Fruit fly (Drosophila melanogaster) whole organism, embryonic: ENCODE measurements around the gene CG14854.
A peak's percentile ranks its signal among the peaks of the same experiment; 100 is the strongest.

Source experiments
- Antp ChIP-seq: fragments of 200-800 bp; sonication (Bioruptor generic); optimal IDR thresholded peaks from 3 replicates; lab custom pipeline; 2016; ENCODE audit warnings: missing biosample characterization, missing genetic modification characterization
- Atf3 ChIP-seq: fragments of 200-800 bp; sonication (Bioruptor generic); optimal IDR thresholded peaks from 3 replicates; lab custom pipeline; 2016; ENCODE audit warnings: missing biosample characterization, missing genetic modification characterization
- CG10147 ChIP-seq: fragments of 200-800 bp; sonication (Bioruptor generic); optimal IDR thresholded peaks from 2 replicates; lab custom pipeline; 2019; ENCODE audit warnings: missing biosample characterization, mild to moderate bottlenecking, missing genetic modification characterization, moderate library complexity
- CG10267 ChIP-seq: fragments of 200-800 bp; sonication (Bioruptor generic); optimal IDR thresholded peaks from 2 replicates; lab custom pipeline; 2018; ENCODE audit warnings: missing biosample characterization, mild to moderate bottlenecking, missing genetic modification characterization, moderate library complexity
- CG11085 ChIP-seq: fragments of 200-800 bp; sonication (Bioruptor generic); IDR thresholded peaks from 2 replicates; pipeline ENCODE4 v1.3.6; 2022; ENCODE audit warnings: missing biosample characterization, missing genetic modification characterization
- CG11560 ChIP-seq: fragments of 200-800 bp; sonication (Bioruptor generic); IDR thresholded peaks from 3 replicates; pipeline ENCODE4 v1.3.6; 2022; ENCODE audit warnings: missing biosample characterization, missing genetic modification characterization
- CG11696 ChIP-seq: fragments of 200-800 bp; sonication (Bioruptor generic); IDR thresholded peaks from 2 replicates; pipeline ENCODE4 v1.3.6; 2022; ENCODE audit warnings: missing biosample characterization, missing genetic modification characterization
- CG12744 ChIP-seq: fragments of 200-800 bp; sonication (Bioruptor generic); optimal IDR thresholded peaks from 2 replicates; lab custom pipeline; 2016; ENCODE audit warnings: missing biosample characterization, missing genetic modification characterization
- CG14667 ChIP-seq: fragments of 200-800 bp; sonication (Bioruptor generic); IDR thresholded peaks from 2 replicates; pipeline ENCODE4 v1.3.6; 2022; ENCODE audit warnings: missing biosample characterization, missing genetic modification characterization
- CG30431 ChIP-seq: fragments of 200-800 bp; sonication (Bioruptor generic); optimal IDR thresholded peaks from 2 replicates; lab custom pipeline; 2017; ENCODE audit warnings: missing biosample characterization, missing genetic modification characterization
- CG4707 ChIP-seq: fragments of 200-800 bp; sonication (Bioruptor generic); optimal IDR thresholded peaks from 2 replicates; lab custom pipeline; 2018; ENCODE audit warnings: missing biosample characterization, mild to moderate bottlenecking, missing genetic modification characterization, moderate library complexity
- CG4730 ChIP-seq: fragments of 200-800 bp; sonication (Bioruptor generic); IDR thresholded peaks from 2 replicates; pipeline ENCODE4 v1.3.6; 2022; ENCODE audit warnings: missing biosample characterization, missing genetic modification characterization
- CG4820 ChIP-seq: fragments of 200-800 bp; sonication (Bioruptor generic); optimal IDR thresholded peaks from 3 replicates; lab custom pipeline; 2016; ENCODE audit warnings: missing biosample characterization, missing genetic modification characterization
- CG6272 ChIP-seq: fragments of 200-800 bp; sonication (Bioruptor generic); IDR thresholded peaks from 2 replicates; pipeline ENCODE4 v1.3.6; 2022; ENCODE audit warnings: missing biosample characterization, missing genetic modification characterization
- CG7839 ChIP-seq: fragments of 200-800 bp; sonication (Bioruptor generic); optimal IDR thresholded peaks from 3 replicates; lab custom pipeline; 2018; ENCODE audit warnings: missing biosample characterization, mild to moderate bottlenecking, missing genetic modification characterization, moderate library complexity
- CoRest ChIP-seq: fragments of 200-800 bp; sonication (Bioruptor generic); optimal IDR thresholded peaks from 3 replicates; lab custom pipeline; 2018; ENCODE audit warnings: missing biosample characterization, mild to moderate bottlenecking, missing genetic modification characterization, moderate library complexity
- Dbx ChIP-seq: fragments of 200-800 bp; sonication (Bioruptor generic); IDR thresholded peaks from 3 replicates; pipeline ENCODE4 v1.3.6; 2022; ENCODE audit warnings: missing biosample characterization, missing genetic modification characterization
- Dip3 ChIP-seq: fragments of 200-800 bp; sonication (Bioruptor generic); optimal IDR thresholded peaks from 3 replicates; lab custom pipeline; 2016; ENCODE audit warnings: missing biosample characterization, missing genetic modification characterization
- Dp ChIP-seq: fragments of 200-800 bp; sonication (Bioruptor generic); optimal IDR thresholded peaks from 2 replicates; lab custom pipeline; 2018; ENCODE audit warnings: missing biosample characterization, mild to moderate bottlenecking, missing genetic modification characterization, moderate library complexity
- ERR ChIP-seq: fragments of 200-800 bp; sonication (Bioruptor generic); optimal IDR thresholded peaks from 2 replicates; lab custom pipeline; 2016; ENCODE audit warnings: missing biosample characterization, missing genetic modification characterization
- Fer1 ChIP-seq: fragments of 200-800 bp; sonication (Bioruptor generic); optimal IDR thresholded peaks from 2 replicates; lab custom pipeline; 2017; ENCODE audit warnings: missing biosample characterization, mild to moderate bottlenecking, missing genetic modification characterization
- Fer2 ChIP-seq: fragments of 200-800 bp; sonication (Bioruptor generic); optimal IDR thresholded peaks from 2 replicates; lab custom pipeline; 2018; ENCODE audit warnings: missing biosample characterization, mild to moderate bottlenecking, missing genetic modification characterization, moderate library complexity
- Gsc ChIP-seq: fragments of 200-800 bp; sonication (Bioruptor generic); IDR thresholded peaks from 2 replicates; pipeline ENCODE4 v1.3.6; 2022; ENCODE audit warnings: missing biosample characterization, missing genetic modification characterization
- HLH3B ChIP-seq: fragments of 200-800 bp; sonication (Bioruptor generic); IDR thresholded peaks from 2 replicates; pipeline ENCODE4 v1.3.6; 2022; ENCODE audit warnings: missing biosample characterization, missing genetic modification characterization
- Hmr ChIP-seq: fragments of 200-800 bp; sonication (Bioruptor generic); optimal IDR thresholded peaks from 3 replicates; lab custom pipeline; 2017; ENCODE audit warnings: mild to moderate bottlenecking, missing biosample characterization, missing genetic modification reagents, missing genetic modification characterization
- Hsf ChIP-seq: fragments of 200-800 bp; sonication (Bioruptor generic); optimal IDR thresholded peaks from 3 replicates; lab custom pipeline; 2016; ENCODE audit warnings: missing biosample characterization, missing genetic modification characterization
- Lhr ChIP-seq: fragments of 200-800 bp; sonication (Bioruptor generic); optimal IDR thresholded peaks from 3 replicates; lab custom pipeline; 2017; ENCODE audit warnings: mild to moderate bottlenecking, missing biosample characterization, missing genetic modification reagents, missing genetic modification characterization
- Med ChIP-seq: fragments of 200-800 bp; sonication (Bioruptor generic); peaks from one replicate; lab custom pipeline; 2016; ENCODE audit warnings: missing biosample characterization, missing genetic modification characterization, mild to moderate bottlenecking, inconsistent platforms, moderate library complexity
- Oli ChIP-seq: fragments of 200-800 bp; sonication (Bioruptor generic); optimal IDR thresholded peaks from 2 replicates; lab custom pipeline; 2018; ENCODE audit warnings: missing biosample characterization, mild to moderate bottlenecking, missing genetic modification characterization, moderate library complexity
- Opbp ChIP-seq: fragments of 200-800 bp; sonication (Bioruptor generic); IDR thresholded peaks from 3 replicates; pipeline ENCODE4 v1.3.6; 2022; ENCODE audit warnings: missing biosample characterization, missing genetic modification characterization; ENCODE audit not compliant: partially characterized antibody
- Poxn ChIP-seq: fragments of 200-800 bp; sonication (Bioruptor generic); IDR thresholded peaks from 2 replicates; pipeline ENCODE4 v1.3.6; 2022; ENCODE audit warnings: missing biosample characterization, missing genetic modification characterization
- Sry-β ChIP-seq: fragments of 200-800 bp; sonication (Bioruptor generic); optimal IDR thresholded peaks from 2 replicates; lab custom pipeline; 2018; ENCODE audit warnings: missing biosample characterization, mild to moderate bottlenecking, missing genetic modification characterization, moderate library complexity
- Taf1 ChIP-seq: fragments of 200-800 bp; sonication (Bioruptor generic); IDR thresholded peaks from 2 replicates; pipeline ENCODE4 v1.3.6; 2022; ENCODE audit warnings: missing biosample characterization, missing genetic modification characterization
- ara ChIP-seq: fragments of 200-800 bp; sonication (Bioruptor generic); IDR thresholded peaks from 2 replicates; pipeline ENCODE4 v1.3.6; 2022; ENCODE audit warnings: missing biosample characterization, missing genetic modification characterization
- az2 ChIP-seq: fragments of 200-800 bp; sonication (Bioruptor generic); optimal IDR thresholded peaks from 3 replicates; lab custom pipeline; 2016; ENCODE audit warnings: missing biosample characterization, missing genetic modification characterization
- bcd ChIP-seq: fragments of 200-800 bp; sonication (Bioruptor generic); optimal IDR thresholded peaks from 2 replicates; lab custom pipeline; 2017; ENCODE audit warnings: missing biosample characterization, mild to moderate bottlenecking, missing genetic modification characterization
- disco-r ChIP-seq: fragments of 200-800 bp; sonication (Bioruptor generic); optimal IDR thresholded peaks from 2 replicates; lab custom pipeline; 2016; ENCODE audit warnings: missing biosample characterization, missing genetic modification characterization
- esg ChIP-seq: fragments of 200-800 bp; sonication (Bioruptor generic); conservative IDR thresholded peaks from 2 replicates; pipeline ENCODE4 v1.3.6; 2022; ENCODE audit warnings: missing biosample characterization, missing genetic modification characterization
- fd64A ChIP-seq: fragments of 200-800 bp; sonication (Bioruptor generic); optimal IDR thresholded peaks from 3 replicates; lab custom pipeline; 2018; ENCODE audit warnings: missing biosample characterization, mild to moderate bottlenecking, missing genetic modification characterization
- gce ChIP-seq: fragments of 200-800 bp; sonication (Bioruptor generic); IDR thresholded peaks from 3 replicates; pipeline ENCODE4 v1.3.6; 2022; ENCODE audit warnings: missing biosample characterization, missing genetic modification characterization
- gro ChIP-seq: fragments of 200-800 bp; sonication (Bioruptor generic); optimal IDR thresholded peaks from 2 replicates; lab custom pipeline; 2016; ENCODE audit warnings: missing biosample characterization, missing genetic modification characterization
- hb ChIP-seq: fragments of 200-800 bp; sonication (Bioruptor generic); IDR thresholded peaks from 3 replicates; pipeline ENCODE4 v1.3.6; 2022; ENCODE audit warnings: missing biosample characterization, missing genetic modification characterization; ENCODE audit not compliant: partially characterized antibody
- her ChIP-seq: fragments of 200-800 bp; sonication (Bioruptor generic); optimal IDR thresholded peaks from 2 replicates; lab custom pipeline; 2016; ENCODE audit warnings: missing biosample characterization, missing genetic modification characterization
- jigr1 ChIP-seq: fragments of 200-800 bp; sonication (Bioruptor generic); IDR thresholded peaks from 3 replicates; pipeline ENCODE4 v1.3.6; 2022; ENCODE audit warnings: missing biosample characterization, missing genetic modification characterization
- nerfin-1 ChIP-seq: fragments of 200-800 bp; sonication (Bioruptor generic); optimal IDR thresholded peaks from 3 replicates; lab custom pipeline; 2019; ENCODE audit warnings: missing biosample characterization, mild to moderate bottlenecking, missing genetic modification characterization, moderate library complexity
- oc ChIP-seq: fragments of 200-800 bp; sonication (Bioruptor generic); optimal IDR thresholded peaks from 2 replicates; lab custom pipeline; 2018; ENCODE audit warnings: missing biosample characterization, mild to moderate bottlenecking, missing genetic modification characterization, moderate library complexity
- pzg ChIP-seq: fragments of 200-800 bp; sonication (Bioruptor generic); optimal IDR thresholded peaks from 3 replicates; lab custom pipeline; 2018; ENCODE audit warnings: missing biosample characterization, mild to moderate bottlenecking, missing genetic modification characterization, moderate library complexity
- seq ChIP-seq: fragments of 200-800 bp; sonication (Bioruptor generic); IDR thresholded peaks from 2 replicates; pipeline ENCODE4 v1.3.6; 2022; ENCODE audit warnings: missing biosample characterization, missing genetic modification characterization
- sim ChIP-seq: fragments of 200-800 bp; sonication (Bioruptor generic); IDR thresholded peaks from 2 replicates; pipeline ENCODE4 v1.3.6; 2022; ENCODE audit warnings: missing biosample characterization, missing genetic modification characterization
- sima ChIP-seq: fragments of 200-800 bp; sonication (Bioruptor generic); optimal IDR thresholded peaks from 2 replicates; lab custom pipeline; 2016; ENCODE audit warnings: missing biosample characterization, missing genetic modification characterization
- stwl ChIP-seq: fragments of 200-800 bp; sonication (Bioruptor generic); optimal IDR thresholded peaks from 3 replicates; lab custom pipeline; 2018; ENCODE audit warnings: missing biosample characterization, mild to moderate bottlenecking, missing genetic modification characterization, moderate library complexity
- zf30C ChIP-seq: fragments of 200-800 bp; sonication (Bioruptor generic); optimal IDR thresholded peaks from 3 replicates; lab custom pipeline; 2018; ENCODE audit warnings: missing biosample characterization, mild to moderate bottlenecking, missing genetic modification characterization

The CG14854 gene

DNA sequence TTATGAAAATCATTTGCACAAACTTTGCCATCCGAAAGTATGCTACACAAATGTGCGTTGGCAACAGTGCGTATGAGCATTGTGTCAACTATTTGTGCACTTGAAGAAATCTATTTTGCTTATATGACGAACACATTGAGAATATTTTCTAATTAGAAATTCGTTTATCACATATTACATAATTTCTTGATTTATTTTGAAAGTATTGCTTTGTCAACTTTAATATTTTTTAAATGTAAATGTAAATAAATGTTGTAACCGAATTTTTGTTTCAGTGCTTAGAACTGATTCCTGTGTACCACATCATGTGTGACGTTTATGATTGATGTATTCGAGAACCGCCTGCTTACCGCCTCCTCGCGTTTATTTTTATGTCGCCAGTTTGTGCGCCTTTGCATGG lies 17.8 kb downstream of the CG14854 start (continued):
- TF ChIP-seq gce (0 out of 3 replicates have a peak, but pooled peaks have one; percentile 39), zf30C (GFP tag; lab: Kevin White, UChicago) (no peak), CG7839 (no peak), az2 (GFP tag; lab: Kevin White, UChicago) (no peak), Lhr (GFP tag; lab: Kevin White, UChicago) (no peak), CG14667 (GFP tag; lab: Robert Waterston, UW) (no peak), Atf3 (GFP tag; lab: Kevin White, UChicago) (no peak), esg (no peak), CoRest (peak; percentile 16), Oli (tag; lab: Kevin White, UChicago) (peak; percentile 9), Opbp (GFP tag; lab: Robert Waterston, UW) (no peak), Antp (GFP tag; lab: Kevin White, UChicago) (no peak), Hmr (peak; percentile 17), CG11696 (GFP tag; lab: Robert Waterston, UW) (no peak), her (GFP tag; lab: Kevin White, UChicago) (no peak), seq (GFP tag; lab: Robert Waterston, UW) (no peak), CG4820 (GFP tag; lab: Kevin White, UChicago) (peak; percentile 4), pzg (GFP tag; lab: Kevin White, UChicago) (no peak), Dp (GFP tag; lab: Kevin White, UChicago) (no peak), HLH3B (GFP tag; lab: Robert Waterston, UW) (peak; percentile 21; the same call in 1 of the 2 replicates), gro (GFP tag; lab: Kevin White, UChicago) (peak; percentile 17), CG11560 (tag; lab: Robert Waterston, UW) (no peak), Fer1 (GFP tag; lab: Kevin White, UChicago) (peak; percentile 45), CG4730 (GFP tag; lab: Robert Waterston, UW) (no peak), Hsf (peak; percentile 12), Poxn (GFP tag; lab: Robert Waterston, UW) (no peak), CG10147 (GFP tag; lab: Kevin White, UChicago) (peak; percentile 47), Gsc (GFP tag; lab: Robert Waterston, UW) (no peak), fd64A (no peak), Fer2 (no peak), sim (GFP tag; lab: Robert Waterston, UW) (no peak), nerfin-1 (tag; lab: Kevin White, UChicago) (no peak), Dbx (GFP tag; lab: Robert Waterston, UW) (0 out of 3 replicates have a peak, but pooled peaks have one; percentile 38), bcd (GFP tag; lab: Kevin White, UChicago) (no peak), sima (GFP tag; lab: Kevin White, UChicago) (no peak), jigr1 (GFP tag; lab: Robert Waterston, UW) (no peak), ERR (GFP tag; lab: Kevin White, UChicago) (no peak), Sry-β (GFP tag; lab: Kevin White, UChicago) (no peak), CG30431 (GFP tag; lab: Kevin White, UChicago) (no peak), CG4707 (GFP tag; lab: Kevin White, UChicago) (no peak), disco-r (no peak), CG11085 (GFP tag; lab: Robert Waterston, UW) (no peak), CG12744 (no peak), oc (tag; lab: Kevin White, UChicago) (no peak), Taf1 (GFP tag; lab: Robert Waterston, UW) (no peak), CG10267 (no peak), stwl (tag; lab: Kevin White, UChicago) (no peak), Med (GFP tag; lab: Kevin White, UChicago) (no peak), Dip3 (GFP tag; lab: Kevin White, UChicago) (no peak), hb (GFP tag; lab: Robert Waterston, UW) (no peak), ara (GFP tag; lab: Robert Waterston, UW) (0 out of 2 replicates have a peak, but pooled peaks have one; percentile 32), CG6272 (GFP tag; lab: Robert Waterston, UW) (no peak)
